Fruit fly (Drosophila melanogaster) whole organism, pupa: Measurements from ENCODE around the gene Hnf4.

Experiments
- CG12605 ChIP-seq: fragments of 200-800 bp; sonication (Bioruptor generic); IDR thresholded peaks from 2 replicates; pipeline ENCODE4 v1.3.6; 2022; ENCODE audit warnings: missing biosample characterization, missing genetic modification characterization
- CG14655 ChIP-seq: fragments of 200-800 bp; sonication (Bioruptor generic); optimal IDR thresholded peaks from 3 replicates; lab custom pipeline; 2017; ENCODE audit warnings: mild to moderate bottlenecking, missing biosample characterization, missing genetic modification reagents, missing genetic modification characterization
- CG15710 ChIP-seq: fragments of 200-800 bp; sonication (Bioruptor generic); optimal IDR thresholded peaks from 2 replicates; lab custom pipeline; 2018; ENCODE audit warnings: missing biosample characterization, mild to moderate bottlenecking, missing genetic modification characterization, moderate library complexity
- CG32121 ChIP-seq: fragments of 200-800 bp; sonication (Bioruptor generic); IDR thresholded peaks from 2 replicates; pipeline ENCODE4 v1.3.6; 2022; ENCODE audit warnings: missing biosample characterization, missing genetic modification characterization

dm6 chr2L:8717618-8718336 lies 8.4 kb upstream of the Hnf4 start:
- peak; percentile 95 for TF ChIP-seq CG14655
- TF ChIP-seq CG15710 (tag; lab: Kevin White, UChicago) = peak; percentile 93
- TF ChIP-seq CG12605 (GFP tag; lab: Robert Waterston, UW) = peak; percentile 78
- peak; percentile 76 for TF ChIP-seq CG32121 (GFP tag; lab: Robert Waterston, UW)
